Fruit fly (Drosophila melanogaster): Measurements from ENCODE around the gene Fgop2.

Fgop2 gene

DNA sequence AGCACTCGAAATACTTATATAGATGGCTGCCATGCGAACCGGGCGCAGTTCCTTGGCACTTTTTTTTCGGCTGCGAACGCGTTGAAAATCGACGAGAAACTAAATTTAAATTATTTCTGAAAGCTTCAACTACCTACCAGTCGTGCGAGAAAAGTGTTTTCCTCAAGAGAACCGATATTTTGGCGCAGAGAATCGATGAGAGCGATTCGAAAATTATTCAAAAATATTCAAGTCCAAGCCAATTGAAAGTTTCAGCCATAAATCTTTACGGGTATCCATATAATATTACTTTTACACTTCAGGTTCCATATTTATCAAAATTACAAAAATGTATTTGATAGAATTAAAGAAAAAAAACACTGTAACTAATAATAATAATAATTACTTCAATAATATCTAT is 2.4 kb downstream of the Fgop2 start, which contains the start of gene CG18304:
Gene CG18304 (minus strand): TSS at position 101 of the 400 bp plus-strand sequence.
- no peak for TF ChIP-seq dsf (GFP tag; optimal IDR thresholded peaks at IDR 0.05; ENCODE audit: borderline replicate concordance)
- TF ChIP-seq ey (GFP tag; optimal IDR thresholded peaks at IDR 0.05) = no peak
- no peak for TF ChIP-seq tai (GFP tag; optimal IDR thresholded peaks at IDR 0.05)
- TF ChIP-seq Jra (GFP tag; optimal IDR thresholded peaks at IDR 0.05) = no peak
- TF ChIP-seq CrebA (GFP tag; optimal IDR thresholded peaks at IDR 0.05; ENCODE audit: borderline replicate concordance) = no peak
- TF ChIP-seq lola (GFP tag; optimal IDR thresholded peaks at IDR 0.05) = no peak
- TF ChIP-seq pan (optimal IDR thresholded peaks at IDR 0.05) = no peak
- no peak for TF ChIP-seq Dfd (GFP tag; optimal IDR thresholded peaks at IDR 0.05)
- TF ChIP-seq brk (GFP tag; optimal IDR thresholded peaks at IDR 0.05) = no peak
- no peak for TF ChIP-seq HLH106 (tag; optimal IDR thresholded peaks at IDR 0.05)
- TF ChIP-seq CG32264 (GFP tag; optimal IDR thresholded peaks at IDR 0.05) = no peak
- no peak for TF ChIP-seq dl (GFP tag; optimal IDR thresholded peaks at IDR 0.05; ENCODE audit: insufficient read depth in 1 of 2, partially characterized antibody in 2 of 2)
- no peak for TF ChIP-seq fru (GFP tag; optimal IDR thresholded peaks at IDR 0.05)

DNA sequence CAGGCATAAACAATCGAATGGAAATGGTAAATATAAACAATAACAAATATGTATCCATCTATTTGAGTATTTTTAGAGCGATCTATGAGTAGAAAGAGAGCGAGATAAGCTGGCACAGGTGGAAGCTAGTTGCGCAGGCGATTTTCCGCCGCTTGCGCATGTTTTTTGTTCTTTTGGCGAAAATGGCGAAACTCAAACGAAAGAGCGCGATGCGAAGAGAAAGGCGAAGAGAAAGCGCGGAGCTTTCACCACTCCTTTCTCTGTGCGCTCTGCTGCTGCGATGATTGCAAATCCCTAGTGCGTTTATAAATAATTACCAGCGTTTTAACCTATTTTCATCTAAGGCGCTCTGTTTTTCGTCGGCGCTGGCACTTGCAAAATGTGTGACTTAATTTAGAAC is 3.4 kb downstream of the Fgop2 start:
- TF ChIP-seq OdsH (GFP tag; optimal IDR thresholded peaks at IDR 0.05) = no peak
- TF ChIP-seq CrebA (GFP tag; optimal IDR thresholded peaks at IDR 0.05; ENCODE audit: borderline replicate concordance) = no peak
- TF ChIP-seq brk (GFP tag; optimal IDR thresholded peaks at IDR 0.05) = no peak
- no peak for TF ChIP-seq sage (GFP tag; optimal IDR thresholded peaks at IDR 0.05)
- no peak for TF ChIP-seq lola (GFP tag; optimal IDR thresholded peaks at IDR 0.05)
- no peak for TF ChIP-seq dl (GFP tag; optimal IDR thresholded peaks at IDR 0.05; ENCODE audit: insufficient read depth in 1 of 2, partially characterized antibody in 2 of 2)
- no peak for TF ChIP-seq CG9705 (GFP tag; optimal IDR thresholded peaks at IDR 0.05)
- TF ChIP-seq fru (GFP tag; optimal IDR thresholded peaks at IDR 0.05) = no peak
- no peak for TF ChIP-seq dmrt93B (GFP tag; optimal IDR thresholded peaks at IDR 0.05)
- no peak for TF ChIP-seq Rel (GFP tag; optimal IDR thresholded peaks at IDR 0.05)
- TF ChIP-seq Rel (tag; optimal IDR thresholded peaks at IDR 0.05) = no peak

DNA sequence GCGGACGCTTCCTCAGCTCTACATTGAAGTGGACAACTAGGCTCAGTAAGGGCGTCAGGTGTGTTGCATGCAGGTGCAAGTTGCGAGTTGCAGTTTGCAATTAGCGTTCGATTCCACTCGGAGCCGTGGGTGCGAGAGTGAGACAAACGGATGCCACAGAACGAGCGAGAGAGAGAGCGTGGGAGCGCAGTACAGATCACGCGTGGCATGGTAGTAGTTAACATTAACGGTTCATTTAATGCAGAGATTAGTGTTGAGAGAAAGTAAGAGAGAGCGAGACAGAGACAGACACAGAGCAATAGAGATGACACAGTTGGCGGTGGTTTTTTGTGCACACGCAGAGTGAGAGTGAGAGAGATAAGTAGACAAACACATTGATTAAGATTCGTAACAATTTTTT is 5.4 kb downstream of the Fgop2 start:
- no peak for TF ChIP-seq fru (GFP tag; optimal IDR thresholded peaks at IDR 0.05)
- TF ChIP-seq CrebA (GFP tag; optimal IDR thresholded peaks at IDR 0.05; ENCODE audit: borderline replicate concordance) = no peak
- no peak for TF ChIP-seq rgr (GFP tag; optimal IDR thresholded peaks at IDR 0.05)
- no peak for TF ChIP-seq pan (optimal IDR thresholded peaks at IDR 0.05)
- no peak for TF ChIP-seq Hr78 (GFP tag; optimal IDR thresholded peaks at IDR 0.05)
- no peak for TF ChIP-seq jim (GFP tag; optimal IDR thresholded peaks at IDR 0.05)
- TF ChIP-seq Vsx2 (GFP tag; optimal IDR thresholded peaks at IDR 0.05; ENCODE audit: partially characterized antibody) = no peak
- no peak for TF ChIP-seq sage (GFP tag; optimal IDR thresholded peaks at IDR 0.05)
- no peak for TF ChIP-seq dmrt93B (GFP tag; optimal IDR thresholded peaks at IDR 0.05)
- no peak for TF ChIP-seq tai (GFP tag; optimal IDR thresholded peaks at IDR 0.05)
- no peak for TF ChIP-seq lola (GFP tag; optimal IDR thresholded peaks at IDR 0.05)
- no peak for TF ChIP-seq CG9705 (GFP tag; optimal IDR thresholded peaks at IDR 0.05)
- no peak for TF ChIP-seq Myc (optimal IDR thresholded peaks at IDR 0.05)
- TF ChIP-seq Dfd (GFP tag; optimal IDR thresholded peaks at IDR 0.05) = no peak

- no peak for TF ChIP-seq Hr83 (GFP tag; optimal IDR thresholded peaks at IDR 0.05; ENCODE audit: poor library complexity, severe bottlenecking)
- TF ChIP-seq OdsH (GFP tag; optimal IDR thresholded peaks at IDR 0.05) = no peak
- no peak for TF ChIP-seq dsf (GFP tag; optimal IDR thresholded peaks at IDR 0.05; ENCODE audit: borderline replicate concordance)
- no peak for TF ChIP-seq CG9705 (GFP tag; optimal IDR thresholded peaks at IDR 0.05)
- TF ChIP-seq Myc (optimal IDR thresholded peaks at IDR 0.05) = no peak
- no peak for TF ChIP-seq ey (GFP tag; optimal IDR thresholded peaks at IDR 0.05)
- no peak for TF ChIP-seq N (GFP tag; optimal IDR thresholded peaks at IDR 0.05)
- TF ChIP-seq sv (GFP tag; optimal IDR thresholded peaks at IDR 0.05) = no peak
- no peak for TF ChIP-seq Vsx2 (GFP tag; optimal IDR thresholded peaks at IDR 0.05; ENCODE audit: partially characterized antibody)
- no peak for TF ChIP-seq Dfd (GFP tag; optimal IDR thresholded peaks at IDR 0.05)
- TF ChIP-seq brk (GFP tag; optimal IDR thresholded peaks at IDR 0.05) = no peak
- no peak for TF ChIP-seq Hr78 (GFP tag; optimal IDR thresholded peaks at IDR 0.05)
These were observed 13.3 kb downstream of the Fgop2 start, which contains the start of gene CG43232 for dm6 chr2L:6931821-6932220. CG43232 (plus strand) TSS chr2L:6932121.

- no peak for TF ChIP-seq h (GFP tag; optimal IDR thresholded peaks at IDR 0.05)
- TF ChIP-seq brk (GFP tag; optimal IDR thresholded peaks at IDR 0.05) = no peak
- TF ChIP-seq sv (GFP tag; optimal IDR thresholded peaks at IDR 0.05) = no peak
- no peak for TF ChIP-seq CG32264 (GFP tag; optimal IDR thresholded peaks at IDR 0.05)
- no peak for TF ChIP-seq foxo (GFP tag; optimal IDR thresholded peaks at IDR 0.05)
These were observed 20.0 kb downstream of the Fgop2 start for dm6 chr2L:6925114-6925513.

Measured in whole organism, wandering third instar larva.